Fruit fly (Drosophila melanogaster): Measurements from ENCODE around the gene Trp1.

The Trp1 gene

DNA sequence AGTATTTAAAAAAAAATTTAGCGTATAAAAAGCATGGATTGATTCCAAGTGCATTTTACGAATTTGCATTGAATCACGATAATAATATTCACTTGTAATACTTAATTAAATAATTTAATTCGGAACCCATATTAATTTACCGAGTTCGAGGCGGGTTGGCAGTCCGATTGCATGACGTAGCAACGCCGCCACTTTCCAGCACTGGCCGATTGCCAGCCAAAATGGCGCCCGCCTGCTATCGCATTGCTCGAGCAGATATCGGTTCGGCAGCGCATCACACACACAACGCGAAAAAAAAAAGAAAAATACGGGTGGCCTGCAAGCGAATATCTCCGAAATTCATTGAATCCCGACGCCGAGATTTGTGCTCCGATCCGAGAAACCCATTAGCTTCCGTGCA, 5.6 kb upstream of the Trp1 start, which contains the start of gene Ndf (continued):
- TF ChIP-seq Hr4 (GFP tag; optimal IDR thresholded peaks at IDR 0.05): peak; percentile 16
- TF ChIP-seq Ets96B (tag; optimal IDR thresholded peaks at IDR 0.05): peak; percentile 17
- no peak for TF ChIP-seq CG11294 (GFP tag; IDR thresholded peaks at IDR 0.05)
- peak; percentile 20 for TF ChIP-seq CG8319 (GFP tag; optimal IDR thresholded peaks at IDR 0.05)
- TF ChIP-seq CG1621 (tag; optimal IDR thresholded peaks at IDR 0.05): peak; percentile 50
- no peak for TF ChIP-seq fkh (GFP tag; optimal IDR thresholded peaks at IDR 0.05)
- TF ChIP-seq CG7368 (GFP tag; optimal IDR thresholded peaks at IDR 0.05): no peak
- peak; percentile 57 for TF ChIP-seq Met (GFP tag; optimal IDR thresholded peaks at IDR 0.05)
- TF ChIP-seq CG6163 (GFP tag; IDR thresholded peaks at IDR 0.05): peak; percentile 75
- TF ChIP-seq CG15336 (GFP tag; IDR thresholded peaks at IDR 0.05): peak; percentile 38; the same call in 1 of the 2 replicates
- TF ChIP-seq Sox102F (GFP tag; optimal IDR thresholded peaks at IDR 0.05): peak; percentile 32
- peak; percentile 76 for TF ChIP-seq achi (GFP tag; optimal IDR thresholded peaks at IDR 0.05)
- peak; percentile 58 for TF ChIP-seq lz (GFP tag; optimal IDR thresholded peaks at IDR 0.05)
- peak; percentile 49 for TF ChIP-seq CG10631 (GFP tag; optimal IDR thresholded peaks at IDR 0.05)

DNA sequence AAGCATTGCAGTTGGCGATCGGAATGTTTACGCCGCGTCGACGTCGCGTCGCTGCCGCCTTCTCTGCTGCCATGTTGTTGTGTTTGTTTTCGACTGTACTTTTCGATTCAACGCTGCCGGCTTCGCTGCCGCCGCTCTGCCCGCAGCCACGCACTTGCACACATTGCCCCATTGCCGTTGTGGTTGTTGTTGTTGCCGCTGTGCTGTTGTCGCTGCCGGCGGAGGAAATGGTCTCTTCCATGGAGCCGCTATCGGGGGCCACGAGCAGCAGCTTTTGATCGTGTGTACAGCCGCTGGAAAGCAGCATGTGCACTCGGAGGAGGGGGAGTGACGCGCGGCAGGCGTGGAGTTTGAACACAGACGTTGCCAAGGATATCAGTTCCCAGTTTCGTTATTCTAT, 4.6 kb upstream of the Trp1 start:
- TF ChIP-seq CG3919 (GFP tag; optimal IDR thresholded peaks at IDR 0.05) (peak; percentile 18), eg (GFP tag; IDR thresholded peaks at IDR 0.05) (peak; percentile 62; the same call in 2 of the 3 replicates), CG3032 (tag; optimal IDR thresholded peaks at IDR 0.05) (no peak), ss (GFP tag; optimal IDR thresholded peaks at IDR 0.05) (peak in 1 of 2 experiments; percentile 28), fkh (GFP tag; optimal IDR thresholded peaks at IDR 0.05) (peak; percentile 27), spab (GFP tag; optimal IDR thresholded peaks at IDR 0.05) (no peak), CG6854 (GFP tag; optimal IDR thresholded peaks at IDR 0.05) (no peak), CG11902 (GFP tag; optimal IDR thresholded peaks at IDR 0.05) (no peak), cyc (GFP tag; optimal IDR thresholded peaks at IDR 0.05) (no peak), Ets21C (GFP tag; optimal IDR thresholded peaks at IDR 0.05) (no peak), Hr38 (GFP tag; optimal IDR thresholded peaks at IDR 0.05) (no peak), pdm3 (GFP tag; optimal IDR thresholded peaks at IDR 0.05) (no peak), acj6 (GFP tag; optimal IDR thresholded peaks at IDR 0.05) (no peak), Sox14 (GFP tag; optimal IDR thresholded peaks at IDR 0.05) (no peak), salr (GFP tag; optimal IDR thresholded peaks at IDR 0.05) (no peak), CG8632 (GFP tag; optimal IDR thresholded peaks at IDR 0.05) (no peak), Gug (GFP tag; IDR thresholded peaks at IDR 0.05) (no peak), CG6163 (GFP tag; IDR thresholded peaks at IDR 0.05) (peak; percentile 42; the same call in 2 of the 3 replicates), Blimp-1 (GFP tag; optimal IDR thresholded peaks at IDR 0.05) (no peak), fd59A (GFP tag; optimal IDR thresholded peaks at IDR 0.05) (no peak), CG15336 (GFP tag; IDR thresholded peaks at IDR 0.05) (0 out of 2 replicates have a peak, but pooled peaks have one; percentile 32), lz (GFP tag; optimal IDR thresholded peaks at IDR 0.05) (no peak), Lpt (GFP tag; optimal IDR thresholded peaks at IDR 0.05) (no peak), achi (GFP tag; optimal IDR thresholded peaks at IDR 0.05) (no peak), CG4318 (GFP tag; optimal IDR thresholded peaks at IDR 0.05) (no peak), net (GFP tag; optimal IDR thresholded peaks at IDR 0.05) (peak; percentile 18), CG9139 (GFP tag; optimal IDR thresholded peaks at IDR 0.05) (peak; percentile 11), CG8119 (GFP tag; IDR thresholded peaks at IDR 0.05) (no peak), vri (GFP tag; optimal IDR thresholded peaks at IDR 0.05) (no peak), CG7368 (GFP tag; optimal IDR thresholded peaks at IDR 0.05) (no peak), Sox15 (GFP tag; optimal IDR thresholded peaks at IDR 0.05) (no peak), CG1621 (tag; optimal IDR thresholded peaks at IDR 0.05) (peak; percentile 35), Eip78C (GFP tag) (peak; percentile 77)

All from whole organism, prepupa.